Worm (Caenorhabditis elegans): ENCODE data around the gene Y45F10C.1.

- TF ChIP-seq pqm-1 (tag; optimal IDR thresholded peaks at IDR 0.05), result no peak
- TF ChIP-seq ceh-28 (tag; optimal IDR thresholded peaks at IDR 0.05), result no peak
- no peak for TF ChIP-seq lin-15B (tag; optimal IDR thresholded peaks at IDR 0.05)
- TF ChIP-seq hmg-11 (tag; optimal IDR thresholded peaks at IDR 0.05), result no peak
- TF ChIP-seq lin-39 (tag; optimal IDR thresholded peaks at IDR 0.05), result no peak
- no peak for TF ChIP-seq unc-39 (tag; optimal IDR thresholded peaks at IDR 0.05)
- no peak for TF ChIP-seq unc-62 (GFP tag; optimal IDR thresholded peaks at IDR 0.05)
- no peak for TF ChIP-seq elt-3 (tag; optimal IDR thresholded peaks at IDR 0.05)
- no peak for TF ChIP-seq fos-1 (tag; optimal IDR thresholded peaks at IDR 0.05)
- TF ChIP-seq eor-1 (tag; optimal IDR thresholded peaks at IDR 0.05), result no peak
- TF ChIP-seq mdl-1 (tag; optimal IDR thresholded peaks at IDR 0.05), result no peak
- no peak for TF ChIP-seq pha-4 (tag; optimal IDR thresholded peaks at IDR 0.05)
- no peak for TF ChIP-seq fkh-10 (GFP tag; optimal IDR thresholded peaks at IDR 0.05)
Measured at ce11 chrIV:13636975-13637374, 22.4 kb downstream of the Y45F10C.1 start, which contains the start of gene C08F11.7.

Data from whole organism, L3 larva.